Worm (Caenorhabditis elegans): ENCODE results near the gene ram-2.

ce11 chrII:11010914-11011313 is 5.8 kb downstream of the ram-2 start:
- no peak for TF ChIP-seq unc-120 (tag; optimal IDR thresholded peaks at IDR 0.05; ENCODE audit: poor library complexity, severe bottlenecking)
- no peak for TF ChIP-seq pha-4 (tag; optimal IDR thresholded peaks at IDR 0.05)
- TF ChIP-seq nhr-12 (tag; optimal IDR thresholded peaks at IDR 0.05), result no peak
- TF ChIP-seq zip-8 (tag; optimal IDR thresholded peaks at IDR 0.05), result no peak
- no peak for TF ChIP-seq mep-1 (tag; optimal IDR thresholded peaks at IDR 0.05)
- TF ChIP-seq nhr-28 (tag; optimal IDR thresholded peaks at IDR 0.05), result no peak
- no peak for TF ChIP-seq nhr-76 (tag; optimal IDR thresholded peaks at IDR 0.05)
- TF ChIP-seq lin-32 (GFP tag; optimal IDR thresholded peaks at IDR 0.05), result no peak

Data from whole organism, mixed stage, embryonic.